Worm (Caenorhabditis elegans): ENCODE data around the gene tbck-1.
"Not testable (repeated sequence)": the region's sequence is repeated elsewhere in the genome, so short reads cannot be mapped to it uniquely, and the experiment has no call there.

tbck-1 gene

ce11 chrII:4842143-4842658 is 13.8 kb downstream of the tbck-1 start, which contains the start of the genes T23B7.2 and nspd-4:
T23B7.2 (minus strand) TSS chrII:4842243.
nspd-4 (plus strand) TSS chrII:4842608.
- not testable (repeated sequence) for TF ChIP-seq snpc-1.3 (tag; optimal IDR thresholded peaks at IDR 0.05; ENCODE audit: insufficient read depth); sdz-38 (tag; optimal IDR thresholded peaks at IDR 0.05); lsy-27 (tag; optimal IDR thresholded peaks at IDR 0.05; ENCODE audit: borderline replicate concordance, insufficient read depth)

DNA sequence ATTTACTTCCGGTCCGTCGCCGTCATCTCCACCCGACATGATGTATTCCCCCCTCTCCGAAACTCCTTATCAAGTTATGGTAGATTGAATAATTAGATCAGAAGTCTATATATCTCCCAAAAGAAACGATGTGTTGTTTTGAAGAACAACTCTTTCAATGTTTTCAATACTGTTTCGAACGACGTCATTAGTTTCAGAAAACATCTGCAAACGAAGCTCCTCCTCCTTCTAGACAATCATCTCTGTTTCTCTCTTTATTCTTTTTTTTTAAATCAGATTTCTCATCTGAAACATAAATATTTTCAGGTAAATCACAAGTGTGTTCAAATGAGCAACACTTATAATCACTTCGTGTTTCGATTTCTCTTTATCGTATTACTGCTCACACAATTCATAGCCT is 21.5 kb downstream of the tbck-1 start, which contains the start of gene T23B7.3:
Gene T23B7.3 (plus strand): TSS at position 301 of the 400 bp plus-strand sequence.
- TF ChIP-seq dpl-1 (GFP tag; optimal IDR thresholded peaks at IDR 0.05) (no peak), K11D2.4 (GFP tag; IDR thresholded peaks at IDR 0.05) (no peak), ceh-40 (GFP tag; IDR thresholded peaks at IDR 0.05) (no peak), fkh-3 (tag; optimal IDR thresholded peaks at IDR 0.05) (no peak), B0336.3 (GFP tag; IDR thresholded peaks at IDR 0.05) (no peak), madf-3 (GFP tag; IDR thresholded peaks at IDR 0.05) (no peak), bed-1 (GFP tag; IDR thresholded peaks at IDR 0.05) (no peak), F39B2.1 (GFP tag; IDR thresholded peaks at IDR 0.05) (no peak), nfya-1 (tag; optimal IDR thresholded peaks at IDR 0.05; ENCODE audit: borderline replicate concordance, insufficient read depth) (no peak), ztf-18 (tag; optimal IDR thresholded peaks at IDR 0.05) (no peak), Y56A3A.18 (GFP tag; IDR thresholded peaks at IDR 0.05) (no peak), nhr-27 (tag; optimal IDR thresholded peaks at IDR 0.05) (no peak), sea-2 (GFP tag; IDR thresholded peaks at IDR 0.05) (no peak)

DNA sequence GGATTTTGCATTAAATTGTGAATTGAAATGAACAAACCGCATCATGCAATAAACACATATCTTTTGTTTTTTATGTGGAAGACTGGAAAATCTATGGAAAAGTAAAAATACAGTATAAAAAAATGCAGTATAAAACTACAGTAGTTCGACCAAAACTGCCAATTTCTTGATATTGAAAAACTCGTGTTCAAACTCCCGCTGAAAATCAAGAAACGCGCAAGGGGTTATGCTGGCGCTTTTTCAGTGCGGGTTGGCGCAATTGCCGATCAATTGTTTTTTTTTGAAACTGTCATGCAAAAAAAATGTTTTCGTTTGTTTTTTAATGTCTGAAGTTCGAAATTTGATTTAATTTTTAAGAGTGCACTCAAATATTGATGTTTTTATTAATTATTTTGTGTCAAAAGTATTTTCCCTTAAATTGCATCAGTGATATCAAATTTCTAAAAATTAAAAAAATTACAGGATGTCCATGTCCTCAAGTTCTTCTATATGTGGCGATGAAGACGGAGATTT is 23.3 kb downstream of the tbck-1 start, which contains the start of gene dnj-9:
Gene dnj-9 (plus strand): TSS at position 463 of the 513 bp plus-strand sequence.
- TF ChIP-seq F33H1.4 (GFP tag; IDR thresholded peaks at IDR 0.05) (peak; percentile 84), T07F8.4 (tag; optimal IDR thresholded peaks at IDR 0.05) (peak; percentile 41), snpc-4 (GFP tag; optimal IDR thresholded peaks at IDR 0.05) (peak; percentile 74), snpc-4 (tag; optimal IDR thresholded peaks at IDR 0.05) (peak in 3 of 4 experiments; percentile 82 to 86 (median 84)), nhr-120 (GFP tag; IDR thresholded peaks at IDR 0.05) (no peak), madf-8 (GFP tag; conservative IDR thresholded peaks at IDR 0.05) (peak; percentile 79), lsl-1 (GFP tag; optimal IDR thresholded peaks at IDR 0.05) (peak; percentile 82), ceh-79 (tag; optimal IDR thresholded peaks at IDR 0.05) (no peak), F57C9.4 (tag; optimal IDR thresholded peaks at IDR 0.05) (no peak), attf-6 (GFP tag; IDR thresholded peaks at IDR 0.05) (peak; percentile 73), Y56A3A.18 (GFP tag; IDR thresholded peaks at IDR 0.05) (peak; percentile 95), athp-1 (tag; optimal IDR thresholded peaks at IDR 0.05) (peak; percentile 66), mxl-1 (tag; optimal IDR thresholded peaks at IDR 0.05) (no peak), rcor-1 (GFP tag; IDR thresholded peaks at IDR 0.05) (peak; percentile 94), chd-7 (tag; optimal IDR thresholded peaks at IDR 0.05) (peak; percentile 81), B0019.2 (GFP tag; conservative IDR thresholded peaks at IDR 0.05) (peak; percentile 32; the same call in 1 of the 2 replicates), K12H6.12 (tag; optimal IDR thresholded peaks at IDR 0.05) (peak; percentile 71), lsy-27 (tag; optimal IDR thresholded peaks at IDR 0.05; ENCODE audit: borderline replicate concordance, insufficient read depth) (no peak), cebp-2 (GFP tag; IDR thresholded peaks at IDR 0.05) (no peak), ceh-91 (GFP tag; IDR thresholded peaks at IDR 0.05) (peak; percentile 69), ceh-40 (GFP tag; IDR thresholded peaks at IDR 0.05) (peak; percentile 51; the same call in 1 of the 2 replicates), Y79H2A.3 (GFP tag; conservative IDR thresholded peaks at IDR 0.05) (0 out of 2 replicates have a peak, but pooled peaks have one; percentile 11), aptf-2 (GFP tag; conservative IDR thresholded peaks at IDR 0.05) (no peak), xnd-1 (tag; optimal IDR thresholded peaks at IDR 0.05) (peak; percentile 83), ccch-3 (GFP tag; optimal IDR thresholded peaks at IDR 0.05) (no peak), sea-2 (GFP tag; IDR thresholded peaks at IDR 0.05) (no peak), ztf-28 (GFP tag; IDR thresholded peaks at IDR 0.05) (no peak), hlh-26 (GFP tag; conservative IDR thresholded peaks at IDR 0.05) (no peak), T26A5.8 (tag; optimal IDR thresholded peaks at IDR 0.05) (no peak), repo-1 (tag; optimal IDR thresholded peaks at IDR 0.05) (peak; percentile 94), sdz-38 (tag; optimal IDR thresholded peaks at IDR 0.05) (no peak), lir-1 (GFP tag; conservative IDR thresholded peaks at IDR 0.05) (peak; percentile 78), dpl-1 (GFP tag; optimal IDR thresholded peaks at IDR 0.05) (peak; percentile 97), fkh-3 (tag; optimal IDR thresholded peaks at IDR 0.05) (no peak), nhr-179 (tag; optimal IDR thresholded peaks at IDR 0.05) (no peak)

Data from whole organism, young adult.